Fruit fly (Drosophila melanogaster) whole organism, prepupa: ENCODE results near the gene Proc.

Experiments
- Blimp-1 ChIP-seq: fragments of 200-800 bp; sonication (Bioruptor generic); optimal IDR thresholded peaks from 3 replicates; lab custom pipeline; 2017; ENCODE audit warnings: missing biosample characterization, missing genetic modification characterization, mild to moderate bottlenecking, moderate library complexity, missing genetic modification reagents
- CG10631 ChIP-seq: fragments of 200-800 bp; sonication (Bioruptor generic); optimal IDR thresholded peaks from 2 replicates; lab custom pipeline; 2016; ENCODE audit warnings: missing biosample characterization, missing genetic modification characterization
- CG10669 ChIP-seq: fragments of 200-800 bp; sonication (Bioruptor generic); optimal IDR thresholded peaks from 3 replicates; lab custom pipeline; 2018; ENCODE audit warnings: missing biosample characterization, mild to moderate bottlenecking, missing genetic modification characterization, moderate library complexity
- CG15336 ChIP-seq: fragments of 200-800 bp; sonication (Bioruptor generic); IDR thresholded peaks from 2 replicates; pipeline ENCODE4 v1.3.6; 2022; ENCODE audit warnings: missing biosample characterization, missing genetic modification characterization
- CG1621 ChIP-seq: fragments of 200-800 bp; sonication (Bioruptor generic); optimal IDR thresholded peaks from 3 replicates; lab custom pipeline; 2018; ENCODE audit warnings: missing biosample characterization, mild to moderate bottlenecking, missing genetic modification characterization
- CG16779 ChIP-seq: fragments of 200-800 bp; sonication (Bioruptor generic); optimal IDR thresholded peaks from 3 replicates; lab custom pipeline; 2017; ENCODE audit warnings: missing biosample characterization, mild to moderate bottlenecking, missing genetic modification characterization
- CG3032 ChIP-seq: fragments of 200-800 bp; optimal IDR thresholded peaks from 2 replicates; lab custom pipeline; 2019; ENCODE audit warnings: missing biosample characterization, mild to moderate bottlenecking, missing genetic modification characterization, moderate library complexity
- CG31627 ChIP-seq: fragments of 200-800 bp; sonication (Bioruptor generic); optimal IDR thresholded peaks from 3 replicates; lab custom pipeline; 2016; ENCODE audit warnings: missing biosample characterization, missing genetic modification characterization
- CG34406 ChIP-seq: fragments of 200-800 bp; sonication (Bioruptor generic); optimal IDR thresholded peaks from 3 replicates; lab custom pipeline; 2016; ENCODE audit warnings: missing biosample characterization, missing genetic modification characterization
- CG3919 ChIP-seq: fragments of 200-800 bp; sonication (Bioruptor generic); optimal IDR thresholded peaks from 3 replicates; lab custom pipeline; 2016; ENCODE audit warnings: missing biosample characterization, missing genetic modification characterization
- CG4318 ChIP-seq: fragments of 200-800 bp; sonication (Bioruptor generic); optimal IDR thresholded peaks from 3 replicates; lab custom pipeline; 2017; ENCODE audit warnings: missing biosample characterization, mild to moderate bottlenecking, missing genetic modification characterization
- CG6163 ChIP-seq: fragments of 200-800 bp; sonication (Bioruptor generic); IDR thresholded peaks from 3 replicates; pipeline ENCODE4 v1.3.6; 2022; ENCODE audit warnings: missing biosample characterization, missing genetic modification characterization
- CG6276 ChIP-seq: fragments of 200-800 bp; sonication (Bioruptor generic); optimal IDR thresholded peaks from 2 replicates; lab custom pipeline; 2017; ENCODE audit warnings: missing biosample characterization, mild to moderate bottlenecking, missing genetic modification characterization
- CG6808 ChIP-seq: fragments of 200-800 bp; sonication (Bioruptor generic); optimal IDR thresholded peaks from 3 replicates; lab custom pipeline; 2017; ENCODE audit warnings: missing biosample characterization, missing genetic modification characterization, mild to moderate bottlenecking, moderate library complexity, missing genetic modification reagents
- CG6854 ChIP-seq: fragments of 200-800 bp; sonication (Bioruptor generic); optimal IDR thresholded peaks from 2 replicates; lab custom pipeline; 2017; ENCODE audit warnings: missing biosample characterization, mild to moderate bottlenecking, missing genetic modification characterization
- CG7368 ChIP-seq: fragments of 200-800 bp; sonication (Bioruptor generic); optimal IDR thresholded peaks from 3 replicates; lab custom pipeline; 2016; ENCODE audit warnings: missing biosample characterization, missing genetic modification characterization
- CG8319 ChIP-seq: fragments of 200-800 bp; sonication (Bioruptor generic); optimal IDR thresholded peaks from 3 replicates; lab custom pipeline; 2016; ENCODE audit warnings: missing biosample characterization, missing genetic modification characterization
- CG8632 ChIP-seq: fragments of 200-800 bp; sonication (Bioruptor generic); optimal IDR thresholded peaks from 3 replicates; lab custom pipeline; 2016; ENCODE audit warnings: missing biosample characterization, missing genetic modification characterization
- CG9139 ChIP-seq: fragments of 200-800 bp; sonication (Bioruptor generic); optimal IDR thresholded peaks from 3 replicates; lab custom pipeline; 2017; ENCODE audit warnings: missing biosample characterization, mild to moderate bottlenecking, missing genetic modification characterization
- Eip75B ChIP-seq: fragments of 200-800 bp; sonication (Bioruptor generic); optimal IDR thresholded peaks from 3 replicates; lab custom pipeline; 2016; ENCODE audit warnings: missing biosample characterization, missing genetic modification characterization
- Eip78C ChIP-seq: fragments of 200-800 bp; sonication (Bioruptor generic); peaks from one replicate; lab custom pipeline; 2016; ENCODE audit warnings: missing biosample characterization, missing genetic modification characterization
- Eip93F ChIP-seq: fragments of 200-800 bp; sonication (Bioruptor generic); optimal IDR thresholded peaks from 2 replicates; lab custom pipeline; 2016; ENCODE audit warnings: missing biosample characterization, mild to moderate bottlenecking, missing genetic modification characterization
- Ets21C ChIP-seq: fragments of 200-800 bp; sonication (Bioruptor generic); optimal IDR thresholded peaks from 3 replicates; lab custom pipeline; 2016; ENCODE audit warnings: missing biosample characterization, missing genetic modification characterization
- Ets96B ChIP-seq: fragments of 200-800 bp; optimal IDR thresholded peaks from 2 replicates; lab custom pipeline; 2019; ENCODE audit warnings: missing biosample characterization, mild to moderate bottlenecking, missing genetic modification characterization, moderate library complexity
- Gug ChIP-seq: fragments of 200-800 bp; sonication (Bioruptor generic); IDR thresholded peaks from 2 replicates; pipeline ENCODE4 v1.3.6; 2022; ENCODE audit warnings: missing biosample characterization, missing genetic modification characterization
- Hr4 ChIP-seq: fragments of 200-800 bp; sonication (Bioruptor generic); optimal IDR thresholded peaks from 3 replicates; lab custom pipeline; 2016; ENCODE audit warnings: missing biosample characterization, missing genetic modification characterization
- Lpt ChIP-seq: fragments of 200-800 bp; sonication (Bioruptor generic); optimal IDR thresholded peaks from 3 replicates; lab custom pipeline; 2016; ENCODE audit warnings: missing biosample characterization, missing genetic modification characterization
- Met ChIP-seq: fragments of 200-800 bp; sonication (Bioruptor generic); optimal IDR thresholded peaks from 3 replicates; lab custom pipeline; 2016; ENCODE audit warnings: missing biosample characterization, missing genetic modification characterization
- Sox102F ChIP-seq: fragments of 200-800 bp; sonication (Bioruptor generic); optimal IDR thresholded peaks from 2 replicates; lab custom pipeline; 2016; ENCODE audit warnings: missing biosample characterization, mild to moderate bottlenecking, missing genetic modification characterization
- Sox14 ChIP-seq: fragments of 200-800 bp; sonication (Bioruptor generic); optimal IDR thresholded peaks from 3 replicates; lab custom pipeline; 2016; ENCODE audit warnings: missing biosample characterization, missing genetic modification characterization
- Sox15 ChIP-seq: fragments of 200-800 bp; sonication (Bioruptor generic); optimal IDR thresholded peaks from 3 replicates; lab custom pipeline; 2016; ENCODE audit warnings: missing biosample characterization, missing genetic modification characterization
- cyc ChIP-seq: fragments of 200-800 bp; sonication (Bioruptor generic); optimal IDR thresholded peaks from 3 replicates; lab custom pipeline; 2016; ENCODE audit warnings: missing biosample characterization, missing genetic modification characterization
- dsx ChIP-seq: fragments of 200-800 bp; optimal IDR thresholded peaks from 3 replicates; lab custom pipeline; 2019; ENCODE audit warnings: missing biosample characterization, mild to moderate bottlenecking, missing genetic modification characterization, moderate library complexity; ENCODE audit not compliant: poor library complexity, severe bottlenecking
- eg ChIP-seq: fragments of 200-800 bp; sonication (Bioruptor generic); IDR thresholded peaks from 3 replicates; pipeline ENCODE4 v1.3.6; 2022; ENCODE audit warnings: missing biosample characterization, missing genetic modification characterization
- esn ChIP-seq: fragments of 200-800 bp; sonication (Bioruptor generic); optimal IDR thresholded peaks from 2 replicates; lab custom pipeline; 2016; ENCODE audit warnings: missing biosample characterization, mild to moderate bottlenecking, missing genetic modification characterization, moderate library complexity
- fd59A ChIP-seq: fragments of 200-800 bp; sonication (Bioruptor generic); optimal IDR thresholded peaks from 2 replicates; lab custom pipeline; 2017; ENCODE audit warnings: missing biosample characterization, mild to moderate bottlenecking, missing genetic modification characterization, missing genetic modification reagents
- fkh ChIP-seq: fragments of 200-800 bp; sonication (Bioruptor generic); optimal IDR thresholded peaks from 3 replicates; lab custom pipeline; 2017; ENCODE audit warnings: missing biosample characterization, mild to moderate bottlenecking, missing genetic modification characterization, moderate library complexity
- lz ChIP-seq: fragments of 200-800 bp; sonication (Bioruptor generic); optimal IDR thresholded peaks from 3 replicates; lab custom pipeline; 2016; ENCODE audit warnings: missing biosample characterization, missing genetic modification characterization
- pdm3 ChIP-seq: fragments of 200-800 bp; sonication (Bioruptor generic); optimal IDR thresholded peaks from 3 replicates; lab custom pipeline; 2016; ENCODE audit warnings: missing biosample characterization, missing genetic modification characterization
- salr ChIP-seq, 2 experiments: fragments of 200-800 bp; sonication (Bioruptor generic); optimal IDR thresholded peaks; 3 replicates each; lab custom pipeline; 2016 to 2018; ENCODE audit warnings: missing biosample characterization in 2 of 2, missing genetic modification characterization in 2 of 2, mild to moderate bottlenecking in 1 of 2
- spab ChIP-seq: fragments of 200-800 bp; sonication (Bioruptor generic); optimal IDR thresholded peaks from 2 replicates; lab custom pipeline; 2017; ENCODE audit warnings: missing biosample characterization, mild to moderate bottlenecking, missing genetic modification characterization, missing genetic modification reagents
- ss ChIP-seq, 2 experiments: fragments of 200-800 bp; sonication (Bioruptor generic); optimal IDR thresholded peaks; 2 replicates in 1 of 2; 3 replicates in 1 of 2; lab custom pipeline; 2017 to 2018; ENCODE audit warnings: mild to moderate bottlenecking in 2 of 2, missing biosample characterization in 2 of 2, missing genetic modification characterization in 2 of 2, moderate library complexity in 1 of 2
- svp ChIP-seq: fragments of 200-800 bp; sonication (Bioruptor generic); peaks from one replicate; lab custom pipeline; 2016; ENCODE audit warnings: missing biosample characterization, missing genetic modification characterization
- topi ChIP-seq: fragments of 200-800 bp; sonication (Bioruptor generic); optimal IDR thresholded peaks from 3 replicates; lab custom pipeline; 2016; ENCODE audit warnings: missing biosample characterization, missing genetic modification characterization

Proc gene

DNA sequence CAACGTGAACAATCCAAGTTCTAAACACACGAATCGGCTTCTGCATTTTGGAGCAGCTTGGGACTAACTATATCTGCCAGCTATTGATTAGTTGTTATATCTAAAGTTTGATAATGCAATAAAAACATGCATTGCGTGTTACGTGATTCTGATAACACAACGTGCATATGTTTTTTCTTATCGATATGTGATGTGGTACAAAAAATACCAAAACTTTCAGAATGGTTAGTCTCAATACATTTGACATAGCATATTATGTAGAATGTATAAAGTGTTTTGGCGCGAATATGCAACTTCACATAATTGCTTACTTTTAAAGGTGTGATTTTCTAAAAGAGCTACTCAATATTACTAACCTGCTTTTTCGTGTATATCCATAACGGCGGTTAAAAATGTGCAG, 14.7 kb upstream of the Proc start:
- TF ChIP-seq Eip78C (GFP tag; lab: Kevin White, UChicago) (peak; percentile 2), CG3032 (no peak)

DNA sequence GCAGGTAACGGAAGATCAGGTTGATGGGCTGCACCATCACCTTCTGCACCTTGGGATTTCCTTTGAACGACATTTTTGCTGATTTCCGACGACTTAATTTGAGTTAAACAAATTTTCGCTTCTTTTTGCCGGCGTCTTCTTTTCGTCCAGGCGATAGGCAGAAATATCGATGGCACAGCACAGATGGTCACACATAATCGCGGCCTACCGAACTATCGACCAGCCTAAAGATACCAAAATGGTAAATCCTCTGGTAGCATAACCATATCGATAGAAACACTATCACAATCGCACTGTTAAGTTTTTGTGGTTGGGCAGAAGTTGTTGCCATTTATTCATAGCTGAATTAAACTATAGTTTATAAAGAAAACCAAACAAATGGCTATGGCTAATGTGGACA, 14.0 kb upstream of the Proc start, which contains the start of the genes SmE and CG34132:
TSS of gene SmE (minus strand) at position 180 of the 400 bp plus-strand sequence.
TSS of gene CG34132 (plus strand) at position 233 of the 400 bp plus-strand sequence.
- TF ChIP-seq CG10669 (GFP tag; lab: Kevin White, UChicago): no peak
- no peak for TF ChIP-seq CG7368
- TF ChIP-seq svp (GFP tag; lab: Kevin White, UChicago): no peak
- no peak for TF ChIP-seq Gug (GFP tag; lab: Robert Waterston, UW)
- TF ChIP-seq Blimp-1: no peak
- no peak for TF ChIP-seq CG8632 (GFP tag; lab: Kevin White, UChicago)
- TF ChIP-seq CG34406 (GFP tag; lab: Kevin White, UChicago): no peak
- no peak for TF ChIP-seq cyc (GFP tag; lab: Kevin White, UChicago)
- TF ChIP-seq pdm3 (GFP tag; lab: Kevin White, UChicago): no peak
- TF ChIP-seq CG16779 (tag; lab: Kevin White, UChicago): no peak
- TF ChIP-seq esn (GFP tag; lab: Kevin White, UChicago): no peak
- no peak for TF ChIP-seq fd59A (GFP tag; lab: Kevin White, UChicago)
- TF ChIP-seq Sox102F (GFP tag; lab: Kevin White, UChicago): no peak
- TF ChIP-seq lz (GFP tag; lab: Kevin White, UChicago): no peak
- TF ChIP-seq CG6276 (GFP tag; lab: Kevin White, UChicago): no peak

DNA sequence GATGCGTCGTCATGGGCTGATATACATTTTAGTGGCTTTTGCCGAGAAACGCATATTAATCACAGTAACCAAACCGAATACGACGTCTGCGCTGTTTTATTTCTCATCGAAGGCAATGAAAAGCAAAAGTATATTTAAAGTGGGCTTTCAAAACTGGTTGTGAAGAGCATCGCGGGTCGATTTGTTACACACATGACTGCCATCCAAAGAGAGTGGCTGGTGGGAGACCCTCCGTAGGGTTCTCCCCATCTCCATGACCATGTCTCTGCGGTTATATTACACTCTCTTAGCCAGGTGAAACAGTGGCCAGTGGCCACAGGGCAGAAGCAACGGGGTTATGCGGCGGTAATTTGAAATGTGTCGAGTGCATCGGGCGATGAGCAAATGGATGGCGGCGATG, 9.2 kb upstream of the Proc start:
- TF ChIP-seq salr (GFP tag; optimal IDR thresholded peaks at IDR 0.05; lab: Kevin White, UChicago): no peak
- TF ChIP-seq CG8319 (GFP tag; lab: Kevin White, UChicago): no peak
- TF ChIP-seq esn (GFP tag; lab: Kevin White, UChicago): no peak
- TF ChIP-seq CG6808 (GFP tag; lab: Kevin White, UChicago): peak; percentile 32
- TF ChIP-seq CG1621: peak; percentile 12
- TF ChIP-seq CG3919 (GFP tag; lab: Kevin White, UChicago): no peak
- no peak for TF ChIP-seq spab (GFP tag; lab: Kevin White, UChicago)
- TF ChIP-seq Eip75B: no peak
- TF ChIP-seq CG6163 (GFP tag; lab: Robert Waterston, UW): peak; percentile 49; the same call in 2 of the 3 replicates
- TF ChIP-seq Blimp-1: peak; percentile 96
- peak; percentile 40 for TF ChIP-seq dsx (GFP tag; lab: Kevin White, UChicago)
- TF ChIP-seq CG34406 (GFP tag; lab: Kevin White, UChicago): no peak
- TF ChIP-seq ss (GFP tag; optimal IDR thresholded peaks at IDR 0.05; lab: Kevin White, UChicago): peak; percentile 40 to 60
- TF ChIP-seq Eip93F (GFP tag; lab: Kevin White, UChicago): no peak
- TF ChIP-seq CG7368: no peak
- no peak for TF ChIP-seq Ets21C (GFP tag; lab: Kevin White, UChicago)
- no peak for TF ChIP-seq CG10669 (GFP tag; lab: Kevin White, UChicago)
- no peak for TF ChIP-seq CG10631
- no peak for TF ChIP-seq lz (GFP tag; lab: Kevin White, UChicago)
- peak; percentile 61 for TF ChIP-seq CG9139 (GFP tag; lab: Kevin White, UChicago)
- TF ChIP-seq Lpt (GFP tag; lab: Kevin White, UChicago): no peak
- peak; percentile 70 for TF ChIP-seq CG6854 (GFP tag; lab: Kevin White, UChicago)
- TF ChIP-seq Ets96B (tag; lab: Kevin White, UChicago): peak; percentile 8
- TF ChIP-seq Met (GFP tag; lab: Kevin White, UChicago): no peak
- TF ChIP-seq fkh (GFP tag; lab: Kevin White, UChicago): no peak
- no peak for TF ChIP-seq Hr4 (GFP tag; lab: Kevin White, UChicago)
- no peak for TF ChIP-seq CG4318 (GFP tag; lab: Kevin White, UChicago)
- TF ChIP-seq Sox14: no peak
- no peak for TF ChIP-seq svp (GFP tag; lab: Kevin White, UChicago)
- no peak for TF ChIP-seq topi (GFP tag; lab: Kevin White, UChicago)
- TF ChIP-seq CG16779 (tag; lab: Kevin White, UChicago): no peak
- no peak for TF ChIP-seq CG8632 (GFP tag; lab: Kevin White, UChicago)
- peak; percentile 53; the same call in 1 of the 3 replicates for TF ChIP-seq eg (GFP tag; lab: Robert Waterston, UW)
- no peak for TF ChIP-seq CG31627 (GFP tag; lab: Kevin White, UChicago)
- TF ChIP-seq Sox15 (GFP tag; lab: Kevin White, UChicago): no peak
- TF ChIP-seq CG15336: no peak
- TF ChIP-seq, all 60 proteins: peak for 10
